Worm (Caenorhabditis elegans) whole organism, mixed stage, embryonic: ENCODE data around the gene F35F10.14.

ENCODE experiments used
- M03D4.4 ChIP-seq: sonication (generic microtip); optimal IDR thresholded peaks from 2 replicates; lab custom pipeline; 2017; ENCODE audit warnings: mild to moderate bottlenecking, missing genetic modification characterization, missing compliant biosample characterization
- bed-3 ChIP-seq: fragments of 200-800 bp; sonication (Bioruptor generic); optimal IDR thresholded peaks from 3 replicates; lab custom pipeline; 2018; ENCODE audit warnings: mild to moderate bottlenecking, missing genetic modification characterization, moderate library complexity, missing compliant biosample characterization
- blmp-1 ChIP-seq: fragments of 150-350 bp; optimal IDR thresholded peaks from 2 replicates; lab custom pipeline; 2014; ENCODE audit warnings: missing biosample characterization, missing genetic modification characterization
- ceh-43 ChIP-seq: fragments of 200-800 bp; sonication (Bioruptor generic); optimal IDR thresholded peaks from 2 replicates; lab custom pipeline; 2018; ENCODE audit warnings: mild to moderate bottlenecking, missing genetic modification characterization, moderate library complexity, missing compliant biosample characterization
- ceh-83 ChIP-seq: fragments of 200-800 bp; sonication (Bioruptor generic); optimal IDR thresholded peaks from 2 replicates; lab custom pipeline; 2018; ENCODE audit warnings: mild to moderate bottlenecking, missing genetic modification characterization, missing compliant biosample characterization
- ces-1 ChIP-seq: fragments of 150-350 bp; optimal IDR thresholded peaks from 2 replicates; lab custom pipeline; 2014; ENCODE audit warnings: missing biosample characterization, missing genetic modification reagents, missing genetic modification characterization
- cnd-1 ChIP-seq: fragments of 200-800 bp; sonication (Bioruptor generic); optimal IDR thresholded peaks from 2 replicates; lab custom pipeline; 2018; ENCODE audit warnings: mild to moderate bottlenecking, missing genetic modification characterization, missing compliant biosample characterization
- elt-1 ChIP-seq: sonication (generic microtip); optimal IDR thresholded peaks from 2 replicates; lab custom pipeline; 2017; ENCODE audit warnings: missing genetic modification characterization, mild to moderate bottlenecking, missing compliant biosample characterization, antibody characterized with exemption, moderate library complexity, borderline replicate concordance; ENCODE audit not compliant: insufficient read depth
- elt-3 ChIP-seq: fragments of 150-350 bp; optimal IDR thresholded peaks from 2 replicates; lab custom pipeline; 2014; ENCODE audit warnings: missing biosample characterization, missing genetic modification characterization
- flh-1 ChIP-seq: fragments of 200-800 bp; sonication (Bioruptor generic); optimal IDR thresholded peaks from 2 replicates; lab custom pipeline; 2018; ENCODE audit warnings: mild to moderate bottlenecking, missing genetic modification characterization, moderate library complexity, missing compliant biosample characterization
- ham-2 ChIP-seq: fragments of 200-800 bp; sonication (Bioruptor generic); optimal IDR thresholded peaks from 2 replicates; lab custom pipeline; 2018; ENCODE audit warnings: mild to moderate bottlenecking, missing genetic modification characterization, missing compliant biosample characterization
- hlh-1 ChIP-seq: fragments of 150-350 bp; optimal IDR thresholded peaks from 2 replicates; lab custom pipeline; 2014; ENCODE audit warnings: missing biosample characterization, missing genetic modification reagents, missing genetic modification characterization
- lin-13 ChIP-seq: fragments of 150-350 bp; optimal IDR thresholded peaks from 2 replicates; lab custom pipeline; 2014; ENCODE audit warnings: missing biosample characterization, missing genetic modification characterization
- lin-32 ChIP-seq: fragments of 200-800 bp; sonication (Bioruptor generic); optimal IDR thresholded peaks from 2 replicates; lab custom pipeline; 2018; ENCODE audit warnings: mild to moderate bottlenecking, missing genetic modification characterization, missing compliant biosample characterization
- lsy-2 ChIP-seq: fragments of 150-350 bp; optimal IDR thresholded peaks from 2 replicates; lab custom pipeline; 2014; ENCODE audit warnings: missing biosample characterization, missing genetic modification characterization
- mab-5 ChIP-seq: fragments of 150-350 bp; optimal IDR thresholded peaks from 2 replicates; lab custom pipeline; 2014; ENCODE audit warnings: missing biosample characterization, missing genetic modification characterization
- mep-1 ChIP-seq: fragments of 150-350 bp; optimal IDR thresholded peaks from 2 replicates; lab custom pipeline; 2017; ENCODE audit warnings: missing biosample characterization, missing genetic modification reagents, missing genetic modification characterization, inconsistent platforms
- mls-2 ChIP-seq: sonication (generic microtip); optimal IDR thresholded peaks from 2 replicates; lab custom pipeline; 2016; ENCODE audit warnings: mild to moderate bottlenecking, missing genetic modification characterization, moderate library complexity, missing compliant biosample characterization
- nhr-12 ChIP-seq: fragments of 150-350 bp; optimal IDR thresholded peaks from 2 replicates; lab custom pipeline; 2014; ENCODE audit warnings: missing biosample characterization, missing genetic modification characterization
- nhr-2 ChIP-seq: fragments of 150-350 bp; optimal IDR thresholded peaks from 2 replicates; lab custom pipeline; 2014; ENCODE audit warnings: missing biosample characterization, missing genetic modification characterization
- nhr-237 ChIP-seq: fragments of 150-350 bp; optimal IDR thresholded peaks from 2 replicates; lab custom pipeline; 2014; ENCODE audit warnings: missing biosample characterization, missing genetic modification characterization
- nhr-28 ChIP-seq: fragments of 150-350 bp; optimal IDR thresholded peaks from 2 replicates; lab custom pipeline; 2014; ENCODE audit warnings: missing biosample characterization, missing genetic modification characterization
- nhr-76 ChIP-seq: sonication (generic microtip); optimal IDR thresholded peaks from 2 replicates; lab custom pipeline; 2017; ENCODE audit warnings: missing biosample characterization, missing genetic modification characterization
- pha-4 ChIP-seq: fragments of 150-350 bp; optimal IDR thresholded peaks from 2 replicates; lab custom pipeline; 2018; ENCODE audit warnings: missing biosample characterization, missing genetic modification reagents, missing genetic modification characterization
- sem-2 ChIP-seq: fragments of 200-800 bp; sonication (Bioruptor generic); optimal IDR thresholded peaks from 2 replicates; lab custom pipeline; 2018; ENCODE audit warnings: mild to moderate bottlenecking, missing genetic modification characterization, missing compliant biosample characterization
- snpc-4 ChIP-seq: fragments of 150-350 bp; optimal IDR thresholded peaks from 2 replicates; lab custom pipeline; 2014; ENCODE audit warnings: missing biosample characterization, missing genetic modification characterization
- sptf-1 ChIP-seq: sonication (generic microtip); optimal IDR thresholded peaks from 2 replicates; lab custom pipeline; 2017; ENCODE audit warnings: mild to moderate bottlenecking, missing genetic modification characterization, moderate library complexity, missing compliant biosample characterization
- tbx-8 ChIP-seq: fragments of 200-800 bp; sonication (Bioruptor generic); optimal IDR thresholded peaks from 2 replicates; lab custom pipeline; 2018; ENCODE audit warnings: mild to moderate bottlenecking, missing genetic modification characterization, moderate library complexity, missing compliant biosample characterization
- unc-39 ChIP-seq: fragments of 150-350 bp; optimal IDR thresholded peaks from 2 replicates; lab custom pipeline; 2014; ENCODE audit warnings: missing biosample characterization, missing genetic modification characterization
- unc-62 ChIP-seq: fragments of 150-350 bp; optimal IDR thresholded peaks from 2 replicates; lab custom pipeline; 2014; ENCODE audit warnings: missing biosample characterization, missing genetic modification reagents, missing genetic modification characterization
- zip-8 ChIP-seq: fragments of 150-350 bp; optimal IDR thresholded peaks from 2 replicates; lab custom pipeline; 2014; ENCODE audit warnings: missing biosample characterization, missing genetic modification characterization
- ztf-11 ChIP-seq: fragments of 150-350 bp; optimal IDR thresholded peaks from 2 replicates; lab custom pipeline; 2014; ENCODE audit warnings: missing biosample characterization, missing genetic modification characterization

The F35F10.14 gene

ce11 chrV:3282957-3283356, 36.9 kb downstream of the F35F10.14 start, which contains the start of gene str-64:
str-64 (plus strand) TSS chrV:3283257.
- TF ChIP-seq unc-62 (no peak), nhr-76 (no peak), elt-3 (tag; lab: Kevin White, UChicago) (no peak), zip-8 (tag; lab: Kevin White, UChicago) (no peak), nhr-28 (no peak), sptf-1 (tag; lab: Kevin White, UChicago) (no peak), blmp-1 (tag; lab: Kevin White, UChicago) (no peak), ceh-83 (GFP tag; lab: Kevin White, UChicago) (no peak)

- TF ChIP-seq bed-3 (GFP tag; lab: Kevin White, UChicago): no peak
- no peak for TF ChIP-seq sptf-1 (tag; lab: Kevin White, UChicago)
- TF ChIP-seq unc-39 (tag; lab: Kevin White, UChicago): no peak
- TF ChIP-seq lin-13 (tag; lab: Kevin White, UChicago): no peak
- no peak for TF ChIP-seq M03D4.4 (tag; lab: Kevin White, UChicago)
- TF ChIP-seq elt-1 (tag; lab: Kevin White, UChicago): no peak
- TF ChIP-seq lin-32 (GFP tag; lab: Kevin White, UChicago): no peak
- no peak for TF ChIP-seq nhr-28
- no peak for TF ChIP-seq nhr-237 (tag; lab: Kevin White, UChicago)
- TF ChIP-seq pha-4 (tag; lab: Kevin White, UChicago): no peak
- TF ChIP-seq nhr-76: no peak
These were observed 38.4 kb downstream of the F35F10.14 start, which contains the start of gene T28A11.25 for ce11 chrV:3281523-3281922. T28A11.25 (plus strand) TSS chrV:3281823.

- no peak for TF ChIP-seq mep-1 (tag; lab: Kevin White, UChicago)
- no peak for TF ChIP-seq flh-1 (GFP tag; lab: Kevin White, UChicago)
These were observed 39.9 kb downstream of the F35F10.14 start, which contains the start of gene T28A11.2 for ce11 chrV:3280009-3280408. T28A11.2 (plus strand) TSS chrV:3280379.

- TF ChIP-seq nhr-2 (no peak), ces-1 (GFP tag; lab: Kevin White, UChicago) (no peak), lsy-2 (tag; lab: Kevin White, UChicago) (no peak), M03D4.4 (tag; lab: Kevin White, UChicago) (no peak), hlh-1 (no peak), ztf-11 (tag; lab: Kevin White, UChicago) (no peak), mab-5 (no peak), nhr-12 (tag; lab: Kevin White, UChicago) (no peak), nhr-76 (no peak), cnd-1 (no peak), ceh-43 (no peak), pha-4 (tag; lab: Kevin White, UChicago) (no peak), ham-2 (GFP tag; lab: Kevin White, UChicago) (no peak), bed-3 (GFP tag; lab: Kevin White, UChicago) (no peak)
These were observed 40.8 kb downstream of the F35F10.14 start for ce11 chrV:3279138-3279537.

- TF ChIP-seq ces-1 (GFP tag; lab: Kevin White, UChicago) (no peak), snpc-4 (no peak), lin-13 (tag; lab: Kevin White, UChicago) (no peak), mep-1 (tag; lab: Kevin White, UChicago) (no peak), cnd-1 (no peak), nhr-76 (no peak), ceh-43 (no peak), mls-2 (tag; lab: Kevin White, UChicago) (no peak), blmp-1 (tag; lab: Kevin White, UChicago) (no peak), sem-2 (GFP tag; lab: Kevin White, UChicago) (no peak), unc-62 (no peak)
These were observed 41.7 kb downstream of the F35F10.14 start, which contains the start of gene fbxa-64 for ce11 chrV:3278101-3278639. fbxa-64 (minus strand) TSS chrV:3278151.

- no peak for TF ChIP-seq tbx-8 (GFP tag; lab: Kevin White, UChicago)
- TF ChIP-seq nhr-76: no peak
- TF ChIP-seq sem-2 (GFP tag; lab: Kevin White, UChicago): no peak
These were observed 43.7 kb downstream of the F35F10.14 start for ce11 chrV:3276184-3276583.
